Worm (Caenorhabditis elegans) whole organism, L4/young adult: ENCODE measurements around the gene mml-1.
A peak's percentile ranks its signal among the peaks of the same experiment; 100 is the strongest.

Experiments used
- W03F9.2 ChIP-seq: fragments of 150-350 bp; optimal IDR thresholded peaks from 2 replicates; lab custom pipeline; 2014; ENCODE audit warnings: missing biosample characterization, missing genetic modification characterization
- dao-5 ChIP-seq: sonication (generic microtip); optimal IDR thresholded peaks from 2 replicates; lab custom pipeline; 2016; ENCODE audit warnings: missing genotype, missing genetic modification characterization, moderate library complexity, missing compliant biosample characterization
- him-1 ChIP-seq: sonication (generic microtip); optimal IDR thresholded peaks from 2 replicates; lab custom pipeline; 2016; ENCODE audit warnings: missing genotype, missing genetic modification reagents, missing genetic modification characterization, missing compliant biosample characterization

The mml-1 gene

ce11 chrIII:7339138-7339537 lies 35.4 kb downstream of the mml-1 start:
- TF ChIP-seq W03F9.2 (no peak), dao-5 (tag; lab: Kevin White, UChicago) (no peak), him-1 (tag; lab: Kevin White, UChicago) (no peak)

ce11 chrIII:7338693-7339092 lies 35.8 kb downstream of the mml-1 start, which contains the start of gene kap-1:
kap-1 (plus strand) TSS chrIII:7338835.
- no peak for TF ChIP-seq him-1 (tag; lab: Kevin White, UChicago)
- TF ChIP-seq dao-5 (tag; lab: Kevin White, UChicago), result no peak
- TF ChIP-seq W03F9.2, result no peak

- no peak for TF ChIP-seq W03F9.2
- TF ChIP-seq him-1 (tag; lab: Kevin White, UChicago), result no peak
- TF ChIP-seq dao-5 (tag; lab: Kevin White, UChicago), result no peak
Measured at ce11 chrIII:7338009-7338408, 36.5 kb downstream of the mml-1 start.

DNA sequence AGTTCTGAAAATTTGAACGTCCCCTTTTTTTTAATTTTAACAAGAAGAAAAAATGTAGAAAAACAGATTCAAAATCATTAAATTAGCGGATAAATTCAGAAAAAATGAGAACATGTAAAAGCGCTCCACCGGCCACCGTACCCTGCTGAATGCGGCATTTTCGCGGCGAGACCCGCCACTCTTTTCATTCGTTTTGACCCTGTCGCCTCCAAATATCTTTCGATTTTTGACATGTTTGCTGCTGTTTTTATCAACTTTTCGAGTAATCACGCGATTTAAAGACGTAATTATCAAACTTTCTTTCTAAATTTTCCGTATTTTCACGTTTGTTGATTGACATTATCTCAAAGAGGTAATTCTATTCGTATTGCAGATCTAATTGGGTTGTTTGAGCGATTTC lies 38.3 kb downstream of the mml-1 start, which contains the start of gene gsp-2:
gsp-2 (plus strand) TSS at position 374 of the 400 bp plus-strand sequence.
- TF ChIP-seq him-1 (tag; lab: Kevin White, UChicago) (no peak), W03F9.2 (peak; percentile 85)

- TF ChIP-seq W03F9.2, result peak; percentile 85
- TF ChIP-seq dao-5 (tag; lab: Kevin White, UChicago), result no peak
Measured at ce11 chrIII:7335220-7335619, 39.3 kb downstream of the mml-1 start, which contains the start of gene F56C9.10. F56C9.10 (minus strand) TSS chrIII:7335316.

ce11 chrIII:7331671-7332070 lies 42.9 kb downstream of the mml-1 start:
- TF ChIP-seq dao-5 (tag; lab: Kevin White, UChicago), result no peak
- no peak for TF ChIP-seq him-1 (tag; lab: Kevin White, UChicago)
- TF ChIP-seq W03F9.2, result no peak

DNA sequence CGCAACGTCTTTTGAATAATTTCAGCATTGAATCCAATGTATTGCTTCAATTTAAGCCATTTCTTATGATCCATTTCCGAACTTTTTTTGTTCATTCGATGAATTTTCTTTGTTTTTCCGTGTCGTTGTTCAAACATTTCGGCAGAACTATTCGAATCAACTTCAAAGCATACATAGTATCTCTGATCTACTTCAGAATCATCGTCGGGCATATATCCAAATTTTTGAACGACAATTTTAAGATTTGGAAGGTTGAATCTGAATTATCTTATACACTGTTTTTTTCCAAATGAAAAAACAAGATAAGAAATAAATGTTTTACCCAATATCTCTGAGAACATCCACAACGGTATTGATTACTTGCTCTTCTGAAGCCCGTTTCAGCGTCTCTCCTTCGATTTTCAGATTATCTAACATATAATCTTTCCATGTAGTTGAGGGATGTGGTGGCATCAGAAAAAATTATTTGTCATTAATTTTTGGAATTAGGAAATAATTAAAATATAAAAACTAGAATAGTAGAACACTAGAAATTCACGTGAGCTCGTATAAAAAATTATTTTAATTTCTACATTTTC lies 45.3 kb downstream of the mml-1 start, which contains the start of gene lab-2:
lab-2 (minus strand) TSS at position 453 of the 578 bp plus-strand sequence.
- TF ChIP-seq dao-5 (tag; lab: Kevin White, UChicago), result no peak
- no peak for TF ChIP-seq him-1 (tag; lab: Kevin White, UChicago)
- TF ChIP-seq W03F9.2, result no peak

DNA sequence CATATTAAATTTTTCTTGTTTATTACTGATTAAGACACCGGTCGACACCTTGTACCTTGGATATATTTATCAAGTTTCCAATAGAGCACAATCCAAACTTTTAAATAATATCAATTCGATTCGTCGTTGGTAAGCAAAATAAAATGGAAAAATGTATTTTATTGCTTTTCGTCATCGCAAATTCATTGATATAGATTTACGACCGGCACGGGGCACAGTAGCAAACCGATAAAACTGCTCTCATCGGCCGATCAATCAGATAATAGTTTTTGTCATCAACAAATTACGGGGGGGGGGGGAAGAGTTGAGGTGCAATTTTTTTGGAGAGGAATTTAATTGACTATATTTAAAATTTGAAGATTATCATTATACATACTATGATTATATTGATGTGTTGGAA lies 51.2 kb downstream of the mml-1 start:
- TF ChIP-seq him-1 (tag; lab: Kevin White, UChicago) (no peak), dao-5 (tag; lab: Kevin White, UChicago) (no peak), W03F9.2 (no peak)

DNA sequence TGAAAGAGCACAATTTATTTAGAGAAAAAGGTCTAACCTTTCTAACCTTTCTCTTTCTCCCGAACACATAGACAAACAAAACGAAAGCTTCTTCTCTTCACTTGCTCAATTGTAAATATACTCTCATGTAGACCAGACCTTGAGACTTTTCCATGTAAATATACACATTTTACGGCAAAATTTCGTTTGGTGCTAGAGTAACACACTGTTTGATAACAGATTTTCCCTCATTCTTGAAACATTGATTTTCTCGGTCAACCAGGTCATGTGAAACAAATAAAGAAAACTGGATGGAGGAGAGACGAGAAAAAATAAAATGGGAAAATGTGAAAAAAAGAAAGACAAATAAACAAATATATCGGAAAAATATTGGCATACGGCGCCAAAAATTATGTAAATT lies 52.5 kb downstream of the mml-1 start:
- no peak for TF ChIP-seq dao-5 (tag; lab: Kevin White, UChicago)
- no peak for TF ChIP-seq W03F9.2
